Worm (Caenorhabditis elegans): Measurements from ENCODE around the gene clec-224.

DNA sequence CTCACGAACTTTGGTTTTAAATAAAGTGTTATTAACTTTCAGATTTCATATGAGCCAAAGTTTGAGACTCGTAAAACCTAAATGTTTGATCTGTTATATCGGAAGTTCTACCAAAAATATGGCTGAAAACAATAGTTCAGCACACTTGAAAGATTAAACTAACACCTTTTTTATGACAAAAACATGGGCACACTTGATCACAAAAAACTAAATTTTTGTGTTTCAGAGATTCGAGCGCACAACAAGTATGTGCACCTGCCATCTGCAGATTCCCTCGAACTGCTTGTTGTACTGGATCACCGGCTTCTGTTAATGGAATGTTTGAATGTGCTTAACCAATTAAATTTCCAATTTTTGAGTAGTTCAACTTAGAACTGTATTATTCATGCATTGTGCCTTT, 25.5 kb downstream of the clec-224 start:
- no peak for TF ChIP-seq pros-1 (tag; optimal IDR thresholded peaks at IDR 0.05)
- TF ChIP-seq hlh-13 (GFP tag; optimal IDR thresholded peaks at IDR 0.05): no peak
- TF ChIP-seq ceh-19 (GFP tag; optimal IDR thresholded peaks at IDR 0.05): no peak
- TF ChIP-seq ceh-45 (GFP tag; IDR thresholded peaks at IDR 0.05): no peak
- TF ChIP-seq tbx-2 (tag; optimal IDR thresholded peaks at IDR 0.05): no peak
- TF ChIP-seq unc-86 (tag; optimal IDR thresholded peaks at IDR 0.05): no peak
- TF ChIP-seq ama-1 (optimal IDR thresholded peaks at IDR 0.05): no peak
- no peak for TF ChIP-seq ztf-16 (tag; optimal IDR thresholded peaks at IDR 0.05)
- no peak for TF ChIP-seq eyg-1 (tag; optimal IDR thresholded peaks at IDR 0.05)
- no peak for TF ChIP-seq hlh-30 (tag; optimal IDR thresholded peaks at IDR 0.05; ENCODE audit: insufficient read depth)
- TF ChIP-seq elt-2 (tag; optimal IDR thresholded peaks at IDR 0.05): no peak
- no peak for TF ChIP-seq T23F11.4 (GFP tag; optimal IDR thresholded peaks at IDR 0.05)
- no peak for TF ChIP-seq Y22D7AL.16 (tag; optimal IDR thresholded peaks at IDR 0.05)
- no peak for TF ChIP-seq sox-4 (tag; optimal IDR thresholded peaks at IDR 0.05)

Measured in whole organism, late embryonic.